Worm (Caenorhabditis elegans) whole organism, L1 larva: ENCODE measurements around the gene C08A9.10.
"Not testable (repeated sequence)": the region's sequence is repeated elsewhere in the genome, so short reads cannot be mapped to it uniquely, and the experiment has no call there.

Source experiments
- C16A3.4 ChIP-seq: fragments of 150-350 bp; optimal IDR thresholded peaks from 2 replicates; lab custom pipeline; 2014; ENCODE audit warnings: missing biosample characterization, missing genetic modification characterization
- F16B12.6 ChIP-seq: fragments of 150-350 bp; optimal IDR thresholded peaks from 2 replicates; lab custom pipeline; 2014; ENCODE audit warnings: missing biosample characterization, missing genetic modification characterization
- alr-1 ChIP-seq: fragments of 200-800 bp; sonication (Bioruptor generic); optimal IDR thresholded peaks from 2 replicates; lab custom pipeline; 2018; ENCODE audit warnings: borderline replicate concordance, mild to moderate bottlenecking, missing genetic modification characterization, missing compliant biosample characterization
- aly-2 ChIP-seq: fragments of 150-350 bp; optimal IDR thresholded peaks from 2 replicates; lab custom pipeline; 2014; ENCODE audit warnings: missing biosample characterization, missing genetic modification characterization
- ama-1 ChIP-seq: fragments of 150-350 bp; optimal IDR thresholded peaks from 2 replicates; lab custom pipeline; 2014
- ceh-82 ChIP-seq, 3 experiments: fragments of 150-350 bp in 1 of 3; sonication (generic microtip) in 2 of 3; optimal IDR thresholded peaks; 2 replicates each; lab custom pipeline; 2014 to 2017; ENCODE audit warnings: missing biosample characterization in 3 of 3, missing genetic modification characterization in 3 of 3
- ceh-90 ChIP-seq: sonication (generic microtip); optimal IDR thresholded peaks from 2 replicates; lab custom pipeline; 2016; ENCODE audit warnings: missing genetic modification characterization, missing compliant biosample characterization
- dsc-1 ChIP-seq: sonication (generic microtip); optimal IDR thresholded peaks from 2 replicates; lab custom pipeline; 2016; ENCODE audit warnings: mild to moderate bottlenecking, missing genetic modification characterization, missing compliant biosample characterization
- efl-3 ChIP-seq: fragments of 200-800 bp; sonication (Bioruptor generic); optimal IDR thresholded peaks from 2 replicates; lab custom pipeline; 2018; ENCODE audit warnings: mild to moderate bottlenecking, missing genetic modification characterization, missing compliant biosample characterization
- elt-3 ChIP-seq, 6 experiments: fragments of 150-350 bp in 1 of 6; sonication (generic microtip); optimal IDR thresholded peaks; 2 replicates each; lab custom pipeline; 2017 to 2018; ENCODE audit warnings: missing biosample characterization in 6 of 6, missing genetic modification characterization in 6 of 6, inconsistent platforms in 1 of 6
- ets-5 ChIP-seq: fragments of 200-800 bp; sonication (Bioruptor generic); IDR thresholded peaks from 2 replicates; pipeline ENCODE4 v1.3.6; 2022; ENCODE audit warnings: missing genetic modification characterization, missing compliant biosample characterization
- fkh-8 ChIP-seq: sonication (generic microtip); optimal IDR thresholded peaks from 2 replicates; lab custom pipeline; 2016; ENCODE audit warnings: mild to moderate bottlenecking, missing genetic modification characterization, missing compliant biosample characterization
- hlh-17 ChIP-seq: fragments of 200-800 bp; sonication (Bioruptor generic); optimal IDR thresholded peaks from 2 replicates; lab custom pipeline; 2018; ENCODE audit warnings: missing genetic modification characterization, mild to moderate bottlenecking, missing compliant biosample characterization, moderate library complexity, borderline replicate concordance
- irx-1 ChIP-seq: sonication (generic microtip); optimal IDR thresholded peaks from 2 replicates; lab custom pipeline; 2016; ENCODE audit warnings: missing genetic modification characterization, missing compliant biosample characterization
- isw-1 ChIP-seq: fragments of 200-800 bp; sonication (Bioruptor generic); IDR thresholded peaks from 2 replicates; pipeline ENCODE4 v1.3.6; 2022; ENCODE audit warnings: missing genetic modification characterization, missing compliant biosample characterization
- lin-13 ChIP-seq: fragments of 150-350 bp; optimal IDR thresholded peaks from 2 replicates; lab custom pipeline; 2014; ENCODE audit warnings: missing biosample characterization, missing genetic modification reagents, missing genetic modification characterization
- lin-14 ChIP-seq: fragments of 200-800 bp; sonication (Bioruptor generic); optimal IDR thresholded peaks from 2 replicates; lab custom pipeline; 2018; ENCODE audit warnings: mild to moderate bottlenecking, missing genetic modification characterization, moderate library complexity, missing compliant biosample characterization
- lir-3 ChIP-seq: sonication (generic microtip); optimal IDR thresholded peaks from 2 replicates; lab custom pipeline; 2016; ENCODE audit warnings: mild to moderate bottlenecking, missing genetic modification characterization, moderate library complexity, missing compliant biosample characterization; ENCODE audit not compliant: poor library complexity
- mep-1 ChIP-seq: fragments of 150-350 bp; optimal IDR thresholded peaks from 2 replicates; lab custom pipeline; 2014; ENCODE audit warnings: missing biosample characterization, missing genetic modification characterization
- nhr-20 ChIP-seq: sonication (generic microtip); optimal IDR thresholded peaks from 2 replicates; lab custom pipeline; 2016; ENCODE audit warnings: mild to moderate bottlenecking, missing genetic modification characterization, missing compliant biosample characterization
- nhr-237 ChIP-seq: fragments of 150-350 bp; optimal IDR thresholded peaks from 2 replicates; lab custom pipeline; 2014; ENCODE audit warnings: missing biosample characterization, missing genetic modification characterization
- nhr-28 ChIP-seq: fragments of 150-350 bp; optimal IDR thresholded peaks from 2 replicates; lab custom pipeline; 2014; ENCODE audit warnings: missing biosample characterization, missing genetic modification characterization
- nhr-71 ChIP-seq: sonication (generic microtip); optimal IDR thresholded peaks from 2 replicates; lab custom pipeline; 2016; ENCODE audit warnings: mild to moderate bottlenecking, missing genetic modification characterization, moderate library complexity, missing compliant biosample characterization
- nhr-85 ChIP-seq: sonication (generic microtip); peaks from one replicate; lab custom pipeline; 2016; ENCODE audit warnings: missing genetic modification characterization, inconsistent platforms, missing compliant biosample characterization
- nhr-90 ChIP-seq: sonication (generic microtip); optimal IDR thresholded peaks from 2 replicates; lab custom pipeline; 2016; ENCODE audit warnings: mild to moderate bottlenecking, missing genetic modification characterization, missing compliant biosample characterization; ENCODE audit not compliant: poor library complexity
- pag-3 ChIP-seq: sonication (generic microtip); optimal IDR thresholded peaks from 2 replicates; lab custom pipeline; 2017; ENCODE audit warnings: missing genetic modification characterization, mild to moderate bottlenecking, missing compliant biosample characterization, antibody characterized with exemption, borderline replicate concordance; ENCODE audit not compliant: insufficient read depth
- pax-3 ChIP-seq: fragments of 200-800 bp; sonication (Bioruptor generic); optimal IDR thresholded peaks from 2 replicates; lab custom pipeline; 2018; ENCODE audit warnings: mild to moderate bottlenecking, missing genetic modification characterization, moderate library complexity, missing compliant biosample characterization
- snu-23 ChIP-seq: sonication (generic microtip); optimal IDR thresholded peaks from 2 replicates; lab custom pipeline; 2016; ENCODE audit warnings: missing genetic modification characterization, missing compliant biosample characterization
- sptf-1 ChIP-seq: fragments of 150-350 bp; optimal IDR thresholded peaks from 2 replicates; lab custom pipeline; 2014; ENCODE audit warnings: missing biosample characterization, missing genetic modification characterization
- swsn-7 ChIP-seq: sonication (generic microtip); optimal IDR thresholded peaks from 2 replicates; lab custom pipeline; 2016; ENCODE audit warnings: missing genetic modification characterization, missing compliant biosample characterization
- tbx-2 ChIP-seq: sonication (generic microtip); optimal IDR thresholded peaks from 2 replicates; lab custom pipeline; 2016; ENCODE audit warnings: missing genetic modification characterization, missing compliant biosample characterization
- unc-130 ChIP-seq: fragments of 150-350 bp; optimal IDR thresholded peaks from 2 replicates; lab custom pipeline; 2017; ENCODE audit warnings: missing biosample characterization, missing genetic modification characterization, inconsistent platforms
- unc-30 ChIP-seq: sonication (generic microtip); optimal IDR thresholded peaks from 2 replicates; lab custom pipeline; 2017; ENCODE audit warnings: missing biosample characterization, missing genetic modification characterization
- unc-62 ChIP-seq: fragments of 150-350 bp; optimal IDR thresholded peaks from 2 replicates; lab custom pipeline; 2014; ENCODE audit warnings: missing biosample characterization, missing genetic modification reagents, missing genetic modification characterization
- unc-86 ChIP-seq: sonication (generic microtip); optimal IDR thresholded peaks from 2 replicates; lab custom pipeline; 2016; ENCODE audit warnings: missing genetic modification characterization, missing compliant biosample characterization
- zip-4 ChIP-seq: fragments of 200-800 bp; sonication (Bioruptor generic); optimal IDR thresholded peaks from 2 replicates; lab custom pipeline; 2018; ENCODE audit warnings: mild to moderate bottlenecking, missing genetic modification characterization, moderate library complexity, missing compliant biosample characterization

Gene C08A9.10

ce11 chrX:17107670-17108069 is 26.7 kb downstream of the C08A9.10 start, which contains the start of gene lido-4:
Gene lido-4 (minus strand): TSS chrX:17107770.
- TF ChIP-seq ets-5 (GFP tag; lab: Robert Waterston, UW), result no peak
- no peak for TF ChIP-seq hlh-17 (GFP tag; lab: Kevin White, UChicago)
- no peak for TF ChIP-seq nhr-85 (tag; lab: Kevin White, UChicago)
- TF ChIP-seq snu-23, result no peak
- no peak for TF ChIP-seq swsn-7 (tag; lab: Kevin White, UChicago)
- no peak for TF ChIP-seq zip-4
- TF ChIP-seq nhr-71, result no peak
- TF ChIP-seq sptf-1 (tag; lab: Kevin White, UChicago), result no peak
- no peak for TF ChIP-seq nhr-28 (tag; lab: Kevin White, UChicago)
- TF ChIP-seq lin-14 (GFP tag; lab: Kevin White, UChicago), result no peak
- TF ChIP-seq unc-30 (tag; lab: Kevin White, UChicago), result no peak
- TF ChIP-seq isw-1 (GFP tag; lab: Robert Waterston, UW), result no peak
- TF ChIP-seq lir-3 (tag; lab: Kevin White, UChicago), result no peak
- no peak for TF ChIP-seq unc-130
- no peak for TF ChIP-seq lin-13 (GFP tag; lab: Kevin White, UChicago)
- TF ChIP-seq alr-1 (tag; lab: Kevin White, UChicago), result no peak
- no peak for TF ChIP-seq pag-3
- TF ChIP-seq unc-62 (GFP tag; lab: Kevin White, UChicago), result no peak

- TF ChIP-seq lin-14 (GFP tag; lab: Kevin White, UChicago) (no peak), dsc-1 (tag; lab: Kevin White, UChicago) (no peak), ceh-82 (tag; optimal IDR thresholded peaks at IDR 0.05; lab: Kevin White, UChicago) (no peak), irx-1 (tag; lab: Kevin White, UChicago) (no peak), nhr-237 (tag; lab: Kevin White, UChicago) (no peak), ceh-90 (tag; lab: Kevin White, UChicago) (no peak), efl-3 (GFP tag; lab: Kevin White, UChicago) (no peak)
Observed at ce11 chrX:17110555-17110954, 29.6 kb downstream of the C08A9.10 start, which contains the start of gene lido-5. Gene lido-5 (minus strand): TSS chrX:17110655.

- TF ChIP-seq tbx-2 (no peak), ama-1 (lab: Kevin White, UChicago) (no peak), F16B12.6 (tag; lab: Kevin White, UChicago) (no peak), mep-1 (tag; lab: Kevin White, UChicago) (no peak), unc-86 (tag; lab: Kevin White, UChicago) (no peak), swsn-7 (tag; lab: Kevin White, UChicago) (no peak), C16A3.4 (tag; lab: Kevin White, UChicago) (no peak), aly-2 (tag; lab: Kevin White, UChicago) (no peak), fkh-8 (tag; lab: Kevin White, UChicago) (no peak), unc-62 (GFP tag; lab: Kevin White, UChicago) (no peak), elt-3 (tag; optimal IDR thresholded peaks at IDR 0.05; lab: Kevin White, UChicago) (no peak)
Observed at ce11 chrX:17115089-17115488, 34.1 kb downstream of the C08A9.10 start, which contains the start of gene lido-6. Gene lido-6 (minus strand): TSS chrX:17115189.

ce11 chrX:17117359-17117758 is 36.4 kb downstream of the C08A9.10 start, which contains the start of gene K09E3.2:
Gene K09E3.2 (plus strand): TSS chrX:17117659.
- not testable (repeated sequence) for TF ChIP-seq nhr-20; nhr-90; pax-3 (tag; lab: Kevin White, UChicago)
- TF ChIP-seq, all 84 proteins: peak for 0; not testable (repeated sequence) for 84
